Worm (Caenorhabditis elegans) whole organism, L3 larva: ENCODE results near the gene gst-1.

Source experiments
- ama-1 ChIP-seq: fragments of 150-350 bp; optimal IDR thresholded peaks from 2 replicates; lab custom pipeline; 2018
- ceh-16 ChIP-seq: sonication (generic microtip); optimal IDR thresholded peaks from 2 replicates; lab custom pipeline; 2017; ENCODE audit warnings: missing biosample characterization, missing genetic modification characterization
- ceh-28 ChIP-seq: fragments of 150-350 bp; optimal IDR thresholded peaks from 2 replicates; lab custom pipeline; 2014; ENCODE audit warnings: missing biosample characterization, missing genetic modification reagents, missing genetic modification characterization
- ceh-82 ChIP-seq: fragments of 150-350 bp; optimal IDR thresholded peaks from 2 replicates; lab custom pipeline; 2014; ENCODE audit warnings: missing biosample characterization, missing genetic modification characterization
- daf-12 ChIP-seq: fragments of 150-350 bp; optimal IDR thresholded peaks from 2 replicates; lab custom pipeline; 2014; ENCODE audit warnings: missing biosample characterization, missing genetic modification reagents, missing genetic modification characterization
- egl-27 ChIP-seq: sonication (generic microtip); optimal IDR thresholded peaks from 4 replicates; lab custom pipeline; 2017; ENCODE audit warnings: missing biosample characterization, missing genetic modification reagents, missing genetic modification characterization
- egl-5 ChIP-seq: fragments of 150-350 bp; optimal IDR thresholded peaks from 2 replicates; lab custom pipeline; 2017; ENCODE audit warnings: missing biosample characterization, missing genetic modification reagents, missing genetic modification characterization, inconsistent platforms
- elt-1 ChIP-seq: fragments of 150-350 bp; optimal IDR thresholded peaks from 2 replicates; lab custom pipeline; 2014; ENCODE audit warnings: missing biosample characterization, missing genetic modification characterization
- elt-2 ChIP-seq: sonication (generic microtip); optimal IDR thresholded peaks from 2 replicates; lab custom pipeline; 2016; ENCODE audit warnings: missing genetic modification reagents, mild to moderate bottlenecking, missing genetic modification characterization, missing compliant biosample characterization
- elt-3 ChIP-seq, 3 experiments: fragments of 150-350 bp in 1 of 3; sonication (generic microtip) in 2 of 3; optimal IDR thresholded peaks; 2 replicates in 2 of 3; 4 replicates in 1 of 3; lab custom pipeline; 2014 to 2017; ENCODE audit warnings: missing biosample characterization in 3 of 3, missing genetic modification characterization in 3 of 3
- fkh-10 ChIP-seq: sonication (generic microtip); optimal IDR thresholded peaks from 2 replicates; lab custom pipeline; 2017; ENCODE audit warnings: missing biosample characterization, missing genetic modification reagents, missing genetic modification characterization
- fkh-2 ChIP-seq: fragments of 150-350 bp; optimal IDR thresholded peaks from 2 replicates; lab custom pipeline; 2014; ENCODE audit warnings: missing biosample characterization, missing genetic modification reagents, missing genetic modification characterization
- fos-1 ChIP-seq: fragments of 150-350 bp; optimal IDR thresholded peaks from 2 replicates; lab custom pipeline; 2014; ENCODE audit warnings: missing biosample characterization, missing genetic modification characterization
- hmg-11 ChIP-seq: sonication (generic microtip); optimal IDR thresholded peaks from 2 replicates; lab custom pipeline; 2016; ENCODE audit warnings: missing genetic modification characterization, missing compliant biosample characterization
- jun-1 ChIP-seq: fragments of 150-350 bp; optimal IDR thresholded peaks from 2 replicates; lab custom pipeline; 2014; ENCODE audit warnings: missing biosample characterization, missing genetic modification reagents, missing genetic modification characterization
- lin-15B ChIP-seq: fragments of 150-350 bp; optimal IDR thresholded peaks from 2 replicates; lab custom pipeline; 2014; ENCODE audit warnings: missing biosample characterization, missing genetic modification characterization
- lin-39 ChIP-seq: fragments of 150-350 bp; optimal IDR thresholded peaks from 2 replicates; lab custom pipeline; 2018; ENCODE audit warnings: missing biosample characterization, missing genetic modification reagents, missing genetic modification characterization
- lsy-12 ChIP-seq: sonication (generic microtip); optimal IDR thresholded peaks from 2 replicates; lab custom pipeline; 2016; ENCODE audit warnings: mild to moderate bottlenecking, missing genetic modification characterization, missing compliant biosample characterization
- nfya-1 ChIP-seq: sonication (generic microtip); optimal IDR thresholded peaks from 2 replicates; lab custom pipeline; 2017; ENCODE audit warnings: missing genetic modification characterization, mild to moderate bottlenecking, missing compliant biosample characterization, antibody characterized with exemption, moderate library complexity; ENCODE audit not compliant: insufficient read depth
- nhr-23 ChIP-seq: fragments of 150-350 bp; optimal IDR thresholded peaks from 2 replicates; lab custom pipeline; 2014; ENCODE audit warnings: missing biosample characterization, missing genetic modification reagents, missing genetic modification characterization
- nhr-25 ChIP-seq: sonication (generic microtip); optimal IDR thresholded peaks from 2 replicates; lab custom pipeline; 2017; ENCODE audit warnings: missing biosample characterization, missing genetic modification characterization
- nhr-28 ChIP-seq: fragments of 150-350 bp; optimal IDR thresholded peaks from 2 replicates; lab custom pipeline; 2014; ENCODE audit warnings: missing biosample characterization, missing genetic modification characterization
- nhr-43 ChIP-seq: sonication (generic microtip); optimal IDR thresholded peaks from 2 replicates; lab custom pipeline; 2016; ENCODE audit warnings: mild to moderate bottlenecking, missing genetic modification characterization, missing compliant biosample characterization; ENCODE audit not compliant: poor library complexity, severe bottlenecking
- pqm-1 ChIP-seq: fragments of 150-350 bp; optimal IDR thresholded peaks from 2 replicates; lab custom pipeline; 2017; ENCODE audit warnings: missing biosample characterization, missing genetic modification characterization, inconsistent platforms
- sea-2 ChIP-seq: fragments of 150-350 bp; sonication (generic microtip); optimal IDR thresholded peaks from 4 replicates; lab custom pipeline; 2014; ENCODE audit warnings: missing biosample characterization, missing genetic modification reagents, missing genetic modification characterization
- skn-1 ChIP-seq: fragments of 150-350 bp; optimal IDR thresholded peaks from 2 replicates; lab custom pipeline; 2014; ENCODE audit warnings: missing biosample characterization, missing genetic modification characterization
- tbx-2 ChIP-seq: sonication (generic microtip); optimal IDR thresholded peaks from 2 replicates; lab custom pipeline; 2016; ENCODE audit warnings: mild to moderate bottlenecking, missing genetic modification characterization, missing compliant biosample characterization
- unc-39 ChIP-seq: sonication (generic microtip); optimal IDR thresholded peaks from 4 replicates; lab custom pipeline; 2017; ENCODE audit warnings: missing biosample characterization, missing genetic modification characterization
- unc-62 ChIP-seq: fragments of 150-350 bp; sonication (generic microtip); optimal IDR thresholded peaks from 4 replicates; lab custom pipeline; 2014; ENCODE audit warnings: missing biosample characterization, missing genetic modification reagents, missing genetic modification characterization
- ztf-11 ChIP-seq: fragments of 150-350 bp; optimal IDR thresholded peaks from 2 replicates; lab custom pipeline; 2014; ENCODE audit warnings: missing biosample characterization, missing genetic modification characterization
- ztf-4 ChIP-seq: fragments of 150-350 bp; optimal IDR thresholded peaks from 2 replicates; lab custom pipeline; 2014; ENCODE audit warnings: missing biosample characterization, missing genetic modification characterization

Gene gst-1

ce11 chrIII:9083118-9083517 is 24.0 kb downstream of the gst-1 start:
- no peak for TF ChIP-seq fkh-2 (tag; lab: Kevin White, UChicago)
- TF ChIP-seq egl-5 (tag; lab: Kevin White, UChicago), result peak; percentile 72
- no peak for TF ChIP-seq daf-12 (tag; lab: Kevin White, UChicago)
- no peak for TF ChIP-seq tbx-2 (tag; lab: Kevin White, UChicago)
- TF ChIP-seq nfya-1 (tag; lab: Kevin White, UChicago), result peak; percentile 15

DNA sequence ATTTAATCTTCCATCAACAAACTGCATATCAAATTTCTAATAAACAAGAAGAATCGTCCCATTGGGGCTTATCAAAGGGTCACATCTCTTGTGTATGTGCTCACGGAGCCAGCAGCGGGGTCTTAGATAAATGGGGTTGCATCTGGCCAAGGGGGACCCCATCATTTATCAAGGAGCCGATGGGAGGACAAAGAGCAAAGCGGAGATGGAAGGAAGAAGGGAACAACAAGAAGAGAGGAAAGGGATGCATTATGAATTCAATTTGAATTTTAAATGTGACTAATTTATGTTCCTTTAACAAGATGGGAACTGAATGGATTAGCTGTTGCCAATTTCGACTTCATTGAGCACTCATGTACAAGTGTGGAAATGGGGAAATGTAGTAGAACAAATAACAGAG is 25.2 kb downstream of the gst-1 start:
- peak; percentile 48 for TF ChIP-seq nfya-1 (tag; lab: Kevin White, UChicago)
- TF ChIP-seq egl-5 (tag; lab: Kevin White, UChicago), result peak; percentile 53
- TF ChIP-seq elt-3 (tag; optimal IDR thresholded peaks at IDR 0.05; lab: Kevin White, UChicago), result no peak
- peak; percentile 51 for TF ChIP-seq unc-62 (GFP tag; lab: Kevin White, UChicago)
- TF ChIP-seq egl-27, result no peak
- no peak for TF ChIP-seq sea-2 (GFP tag; lab: Kevin White, UChicago)
- peak; percentile 15 for TF ChIP-seq elt-1 (tag; lab: Kevin White, UChicago)
- peak; percentile 94 for TF ChIP-seq lin-39 (tag; lab: Kevin White, UChicago)
- TF ChIP-seq hmg-11, result no peak
- TF ChIP-seq nhr-28 (tag; lab: Kevin White, UChicago), result no peak
- TF ChIP-seq ceh-16 (tag; lab: Kevin White, UChicago), result no peak
- TF ChIP-seq, all 47 proteins: peak for 5

DNA sequence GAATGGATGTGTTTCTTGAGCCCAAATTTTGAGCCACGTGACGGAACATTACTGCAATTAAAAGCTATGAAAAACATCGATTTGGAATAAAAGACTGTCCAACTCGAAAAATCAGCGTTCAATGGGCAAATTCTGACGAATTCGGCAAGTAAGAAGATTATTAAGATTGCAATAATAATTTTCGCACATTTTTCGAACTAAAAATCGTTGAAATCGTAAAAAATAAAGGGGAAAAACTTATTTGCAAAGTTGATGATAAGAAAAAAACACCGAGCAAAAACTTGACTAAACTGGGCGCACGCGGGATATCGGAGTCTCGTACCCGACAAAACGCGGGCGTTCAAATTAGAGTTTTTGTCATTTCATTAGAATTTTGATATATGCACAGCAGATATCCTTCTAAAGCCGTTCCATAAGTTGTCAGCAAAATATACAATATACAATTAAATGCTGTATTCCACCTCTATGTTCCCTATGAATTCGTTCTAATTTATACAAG is 30.2 kb downstream of the gst-1 start, which contains the start of the genes mccc-2 and mrpl-44:
TSS of gene mccc-2 (minus strand) at position 51 of the 499 bp plus-strand sequence.
TSS of gene mrpl-44 (minus strand) at position 51 of the 499 bp plus-strand sequence.
- no peak for TF ChIP-seq nhr-23 (tag; lab: Kevin White, UChicago)
- TF ChIP-seq lin-15B (tag; lab: Kevin White, UChicago), result peak; percentile 45

DNA sequence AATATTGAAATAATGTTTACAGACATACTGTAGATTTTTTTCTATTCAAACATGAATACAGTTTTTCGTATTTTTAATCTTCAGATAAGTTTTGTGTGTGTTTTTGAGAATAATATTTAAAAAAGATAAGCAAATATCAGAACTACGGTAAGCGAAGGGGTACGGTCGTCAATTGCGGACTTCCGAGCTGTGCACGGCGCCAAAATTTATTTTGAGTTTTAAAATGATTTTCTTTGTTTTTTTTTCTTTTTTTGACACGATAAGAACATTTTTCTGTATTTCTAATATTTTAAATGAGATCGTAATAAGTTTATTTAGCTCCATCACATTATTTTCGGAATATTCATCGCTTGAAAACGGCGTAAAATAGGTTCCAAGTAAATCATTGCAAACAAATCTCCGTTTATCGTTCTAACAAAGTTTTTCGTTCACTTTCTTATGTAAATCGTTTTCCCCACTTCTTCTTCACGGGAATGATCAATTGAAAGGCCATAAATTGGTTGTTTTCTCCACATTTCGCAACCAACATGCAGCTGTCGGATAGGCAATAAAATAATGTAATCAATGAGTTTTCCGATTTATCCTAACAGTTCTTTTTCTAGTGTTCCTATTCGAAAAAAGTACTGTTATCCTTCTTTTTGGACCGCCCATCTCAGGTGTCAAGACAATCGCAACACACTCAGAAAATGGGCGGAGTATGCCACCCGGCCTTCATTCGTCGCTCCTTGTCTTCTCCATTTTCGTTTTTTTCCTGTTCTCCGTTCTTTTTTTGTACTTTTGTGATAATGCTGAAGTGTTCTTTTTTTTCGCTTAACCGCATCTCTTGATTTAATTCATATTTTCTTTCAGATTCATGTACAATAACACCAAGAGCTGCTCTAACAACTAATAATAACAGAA is 32.5 kb downstream of the gst-1 start, which contains the start of gene glp-1:
TSS of gene glp-1 (plus strand) at position 850 of the 900 bp plus-strand sequence.
- TF ChIP-seq jun-1 (tag; lab: Kevin White, UChicago) (no peak), egl-5 (tag; lab: Kevin White, UChicago) (peak; percentile 68)

ce11 chrIII:9101212-9101611 is 42.1 kb downstream of the gst-1 start, which contains the start of gene ZK507.1:
Gene ZK507.1, minus strand, starts transcription at chrIII:9101312.
- no peak for TF ChIP-seq elt-1 (tag; lab: Kevin White, UChicago)
- TF ChIP-seq ceh-82 (tag; lab: Kevin White, UChicago), result no peak
- TF ChIP-seq elt-2, result no peak

DNA sequence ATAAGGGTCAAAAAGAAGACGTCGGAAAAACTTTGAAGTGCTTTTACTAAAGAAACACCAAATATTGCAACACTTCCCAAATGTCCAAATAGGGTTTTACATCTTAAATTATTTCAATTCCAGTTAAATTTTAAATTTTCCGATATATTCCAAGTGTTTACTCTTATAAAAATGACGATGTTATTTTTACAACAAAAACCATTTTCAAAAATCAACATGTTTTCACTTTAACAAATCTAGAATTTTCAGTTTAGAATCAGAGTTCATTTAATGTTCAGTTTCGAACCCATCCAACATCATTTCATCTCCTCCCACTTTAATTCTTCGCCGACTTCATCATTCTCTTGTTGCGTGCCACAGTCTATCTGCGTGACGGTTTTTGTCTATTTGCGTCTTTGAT is 44.5 kb downstream of the gst-1 start, which contains the start of gene dos-1:
TSS of gene dos-1 (plus strand) at position 301 of the 400 bp plus-strand sequence.
- no peak for TF ChIP-seq fos-1 (tag; lab: Kevin White, UChicago)
- TF ChIP-seq elt-1 (tag; lab: Kevin White, UChicago), result no peak
- no peak for TF ChIP-seq ceh-28 (tag; lab: Kevin White, UChicago)
- no peak for TF ChIP-seq elt-2
- TF ChIP-seq ztf-11 (tag; lab: Kevin White, UChicago), result no peak
- TF ChIP-seq tbx-2 (tag; lab: Kevin White, UChicago), result no peak
- no peak for TF ChIP-seq nhr-25 (tag; lab: Kevin White, UChicago)
- TF ChIP-seq, all 47 proteins: peak for 0

DNA sequence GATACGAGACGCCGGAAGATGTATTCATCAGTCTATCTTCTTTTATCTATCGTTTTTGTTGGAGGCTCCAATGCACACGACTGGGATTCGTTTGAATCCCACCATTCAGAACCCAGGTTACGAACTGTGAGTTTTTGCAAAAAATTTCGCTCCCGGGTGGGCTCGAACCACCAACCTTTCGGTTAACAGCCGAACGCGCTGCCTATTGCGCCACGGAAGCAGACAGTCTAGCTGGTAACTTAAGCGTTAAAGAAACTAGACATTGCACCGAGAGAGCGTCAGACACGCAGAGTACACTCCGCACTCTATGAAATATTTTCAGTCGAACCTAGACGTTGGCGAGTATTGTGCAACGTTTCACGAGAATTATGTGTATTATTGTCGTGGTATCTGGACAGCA is 44.9 kb downstream of the gst-1 start:
- peak; percentile 15 for TF ChIP-seq lsy-12 (tag; lab: Kevin White, UChicago)
- TF ChIP-seq elt-2, result peak; percentile 34
- TF ChIP-seq skn-1 (tag; lab: Kevin White, UChicago), result peak; percentile 17
- peak; percentile 24 for TF ChIP-seq nhr-43 (tag; lab: Kevin White, UChicago)
- peak; percentile 19 for TF ChIP-seq lin-39 (tag; lab: Kevin White, UChicago)
- no peak for TF ChIP-seq fkh-10 (GFP tag; lab: Kevin White, UChicago)
- no peak for TF ChIP-seq unc-39
- no peak for TF ChIP-seq sea-2 (GFP tag; lab: Kevin White, UChicago)
- peak; percentile 26 for TF ChIP-seq pqm-1 (tag; lab: Kevin White, UChicago)
- peak; percentile 9 for TF ChIP-seq nhr-25 (tag; lab: Kevin White, UChicago)
- no peak for TF ChIP-seq ztf-4 (tag; lab: Kevin White, UChicago)
- peak; percentile 30 for TF ChIP-seq ama-1 (lab: Kevin White, UChicago)
